Fruit fly (Drosophila melanogaster) whole organism, adult: ENCODE results near the gene CG13280.

Experiments used
- CG12768 ChIP-seq: fragments of 200-800 bp; sonication (Bioruptor generic); optimal IDR thresholded peaks from 2 replicates; lab custom pipeline; 2017; ENCODE audit warnings: missing biosample characterization, missing genetic modification characterization, mild to moderate bottlenecking, moderate library complexity, missing genetic modification reagents
- CG7045 ChIP-seq: fragments of 200-800 bp; sonication (Bioruptor generic); optimal IDR thresholded peaks from 2 replicates; lab custom pipeline; 2017; ENCODE audit warnings: missing biosample characterization, mild to moderate bottlenecking, missing genetic modification characterization
- CG7101 ChIP-seq: fragments of 200-800 bp; sonication (Bioruptor generic); optimal IDR thresholded peaks from 2 replicates; lab custom pipeline; 2018; ENCODE audit warnings: missing biosample characterization, mild to moderate bottlenecking, missing genetic modification characterization, moderate library complexity
- Crg-1 ChIP-seq: fragments of 200-800 bp; sonication (Bioruptor generic); optimal IDR thresholded peaks from 2 replicates; lab custom pipeline; 2016; ENCODE audit warnings: missing biosample characterization, missing genetic modification characterization
- ovo ChIP-seq: fragments of 200-800 bp; sonication (Bioruptor generic); optimal IDR thresholded peaks from 2 replicates; lab custom pipeline; 2016; ENCODE audit warnings: missing biosample characterization, missing genetic modification characterization

DNA sequence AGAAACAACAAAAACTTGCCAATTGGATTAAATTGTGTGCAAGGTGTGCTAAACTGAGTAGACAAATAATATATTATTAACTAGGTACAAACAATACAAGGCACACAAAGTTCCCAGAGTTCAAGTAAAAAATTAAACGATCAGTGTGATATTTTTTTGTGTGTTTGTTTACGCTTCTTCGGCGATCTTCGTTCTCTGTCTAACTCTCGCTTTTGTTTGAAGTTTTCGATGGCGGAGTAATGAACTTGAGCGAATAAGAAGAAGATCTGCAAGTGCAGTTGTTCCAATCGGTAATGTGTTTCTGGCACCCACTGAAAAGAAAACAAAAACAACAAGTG, 4.2 kb downstream of the CG13280 start:
- TF ChIP-seq CG7101 (tag; lab: Kevin White, UChicago): no peak
- TF ChIP-seq CG7045 (GFP tag; lab: Kevin White, UChicago): no peak
- no peak for TF ChIP-seq CG12768
- TF ChIP-seq ovo (GFP tag; lab: Kevin White, UChicago): no peak
- TF ChIP-seq Crg-1 (GFP tag; lab: Kevin White, UChicago): no peak
